Worm (Caenorhabditis elegans) whole organism, L3 larva: ENCODE data around the gene madf-1.

Source experiments
- ZK546.5 ChIP-seq: sonication (generic microtip); optimal IDR thresholded peaks from 2 replicates; lab custom pipeline; 2017; ENCODE audit warnings: missing biosample characterization, missing genetic modification characterization
- aly-2 ChIP-seq: fragments of 150-350 bp; optimal IDR thresholded peaks from 2 replicates; lab custom pipeline; 2014; ENCODE audit warnings: missing biosample characterization, missing genetic modification characterization
- ceh-16 ChIP-seq: sonication (generic microtip); optimal IDR thresholded peaks from 2 replicates; lab custom pipeline; 2017; ENCODE audit warnings: missing biosample characterization, missing genetic modification characterization
- ceh-28 ChIP-seq: fragments of 150-350 bp; optimal IDR thresholded peaks from 2 replicates; lab custom pipeline; 2014; ENCODE audit warnings: missing biosample characterization, missing genetic modification reagents, missing genetic modification characterization
- ceh-82 ChIP-seq: fragments of 150-350 bp; optimal IDR thresholded peaks from 2 replicates; lab custom pipeline; 2014; ENCODE audit warnings: missing biosample characterization, missing genetic modification characterization
- ceh-9 ChIP-seq: sonication (generic microtip); optimal IDR thresholded peaks from 2 replicates; lab custom pipeline; 2018; ENCODE audit warnings: missing biosample characterization, missing genetic modification characterization
- egl-5 ChIP-seq: fragments of 150-350 bp; optimal IDR thresholded peaks from 2 replicates; lab custom pipeline; 2017; ENCODE audit warnings: missing biosample characterization, missing genetic modification reagents, missing genetic modification characterization, inconsistent platforms
- elt-2 ChIP-seq: sonication (generic microtip); optimal IDR thresholded peaks from 2 replicates; lab custom pipeline; 2016; ENCODE audit warnings: missing genetic modification reagents, mild to moderate bottlenecking, missing genetic modification characterization, missing compliant biosample characterization
- eor-1 ChIP-seq, 2 experiments: fragments of 150-350 bp; optimal IDR thresholded peaks; 2 replicates each; lab custom pipeline; 2014 to 2018; ENCODE audit warnings: missing biosample characterization in 2 of 2, missing genetic modification characterization in 2 of 2
- fkh-10 ChIP-seq: sonication (generic microtip); optimal IDR thresholded peaks from 2 replicates; lab custom pipeline; 2017; ENCODE audit warnings: missing biosample characterization, missing genetic modification reagents, missing genetic modification characterization
- fos-1 ChIP-seq: fragments of 150-350 bp; optimal IDR thresholded peaks from 2 replicates; lab custom pipeline; 2014; ENCODE audit warnings: missing biosample characterization, missing genetic modification characterization
- hmg-11 ChIP-seq: sonication (generic microtip); optimal IDR thresholded peaks from 2 replicates; lab custom pipeline; 2016; ENCODE audit warnings: missing genetic modification characterization, missing compliant biosample characterization
- jun-1 ChIP-seq: fragments of 150-350 bp; optimal IDR thresholded peaks from 2 replicates; lab custom pipeline; 2014; ENCODE audit warnings: missing biosample characterization, missing genetic modification reagents, missing genetic modification characterization
- lin-15B ChIP-seq: fragments of 150-350 bp; optimal IDR thresholded peaks from 2 replicates; lab custom pipeline; 2014; ENCODE audit warnings: missing biosample characterization, missing genetic modification characterization
- lsy-12 ChIP-seq: sonication (generic microtip); optimal IDR thresholded peaks from 2 replicates; lab custom pipeline; 2016; ENCODE audit warnings: mild to moderate bottlenecking, missing genetic modification characterization, missing compliant biosample characterization
- mdl-1 ChIP-seq: fragments of 150-350 bp; optimal IDR thresholded peaks from 2 replicates; lab custom pipeline; 2014; ENCODE audit warnings: missing biosample characterization, missing genetic modification characterization
- nfya-1 ChIP-seq: sonication (generic microtip); optimal IDR thresholded peaks from 2 replicates; lab custom pipeline; 2017; ENCODE audit warnings: missing genetic modification characterization, mild to moderate bottlenecking, missing compliant biosample characterization, antibody characterized with exemption, moderate library complexity; ENCODE audit not compliant: insufficient read depth
- nhr-11 ChIP-seq: fragments of 150-350 bp; optimal IDR thresholded peaks from 2 replicates; lab custom pipeline; 2014; ENCODE audit warnings: missing biosample characterization, missing genetic modification characterization
- nhr-12 ChIP-seq: fragments of 150-350 bp; optimal IDR thresholded peaks from 2 replicates; lab custom pipeline; 2014; ENCODE audit warnings: missing biosample characterization, missing genetic modification characterization
- nhr-237 ChIP-seq: fragments of 150-350 bp; optimal IDR thresholded peaks from 2 replicates; lab custom pipeline; 2014; ENCODE audit warnings: missing biosample characterization, missing genetic modification characterization
- nhr-25 ChIP-seq: sonication (generic microtip); optimal IDR thresholded peaks from 2 replicates; lab custom pipeline; 2017; ENCODE audit warnings: missing biosample characterization, missing genetic modification characterization
- nhr-28 ChIP-seq: fragments of 150-350 bp; optimal IDR thresholded peaks from 2 replicates; lab custom pipeline; 2014; ENCODE audit warnings: missing biosample characterization, missing genetic modification characterization
- nhr-67 ChIP-seq: fragments of 150-350 bp; optimal IDR thresholded peaks from 2 replicates; lab custom pipeline; 2014; ENCODE audit warnings: missing biosample characterization, missing genetic modification characterization
- nhr-76 ChIP-seq: fragments of 150-350 bp; sonication (generic microtip); optimal IDR thresholded peaks from 5 replicates; lab custom pipeline; 2014; ENCODE audit warnings: missing biosample characterization, missing genetic modification characterization
- pha-4 ChIP-seq: fragments of 150-350 bp; optimal IDR thresholded peaks from 2 replicates; lab custom pipeline; 2014; ENCODE audit warnings: missing biosample characterization, missing genetic modification reagents, missing genetic modification characterization
- pqm-1 ChIP-seq: fragments of 150-350 bp; optimal IDR thresholded peaks from 2 replicates; lab custom pipeline; 2017; ENCODE audit warnings: missing biosample characterization, missing genetic modification characterization, inconsistent platforms
- sea-2 ChIP-seq: fragments of 150-350 bp; sonication (generic microtip); optimal IDR thresholded peaks from 4 replicates; lab custom pipeline; 2014; ENCODE audit warnings: missing biosample characterization, missing genetic modification reagents, missing genetic modification characterization
- snpc-4 ChIP-seq: fragments of 150-350 bp; optimal IDR thresholded peaks from 2 replicates; lab custom pipeline; 2014; ENCODE audit warnings: missing biosample characterization, missing genetic modification characterization
- tbx-2 ChIP-seq: sonication (generic microtip); optimal IDR thresholded peaks from 2 replicates; lab custom pipeline; 2016; ENCODE audit warnings: mild to moderate bottlenecking, missing genetic modification characterization, missing compliant biosample characterization
- unc-62 ChIP-seq: fragments of 150-350 bp; sonication (generic microtip); optimal IDR thresholded peaks from 4 replicates; lab custom pipeline; 2014; ENCODE audit warnings: missing biosample characterization, missing genetic modification reagents, missing genetic modification characterization
- zag-1 ChIP-seq: fragments of 150-350 bp; optimal IDR thresholded peaks from 2 replicates; lab custom pipeline; 2014; ENCODE audit warnings: missing biosample characterization, missing genetic modification characterization

The madf-1 gene

DNA sequence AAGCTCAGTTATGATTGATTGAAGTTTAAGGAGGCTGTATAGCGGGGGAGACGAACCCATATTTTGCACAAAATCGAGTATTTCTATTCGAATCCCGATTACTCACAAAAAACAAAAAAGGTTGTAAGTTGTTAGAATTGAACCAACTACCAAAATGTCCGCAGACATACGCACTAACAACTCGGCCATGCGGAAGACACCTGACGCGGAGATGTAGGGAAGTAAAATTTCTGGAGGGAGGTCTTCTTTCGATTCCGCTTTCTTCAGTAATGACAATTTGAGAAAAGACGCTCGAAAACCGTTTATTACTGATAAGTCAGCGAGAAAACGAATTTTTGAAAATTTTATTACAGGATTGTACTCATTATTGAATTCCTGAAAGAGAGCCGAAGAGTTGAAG is 13.8 kb downstream of the madf-1 start:
- no peak for TF ChIP-seq lin-15B (tag; lab: Kevin White, UChicago)
- TF ChIP-seq elt-2 (tag; lab: Kevin White, UChicago), result no peak
- TF ChIP-seq mdl-1, result no peak
- no peak for TF ChIP-seq pha-4
- no peak for TF ChIP-seq fkh-10 (GFP tag; lab: Kevin White, UChicago)
- TF ChIP-seq nfya-1 (tag; lab: Kevin White, UChicago), result no peak
- TF ChIP-seq jun-1 (tag; lab: Kevin White, UChicago), result no peak
- no peak for TF ChIP-seq sea-2
- TF ChIP-seq ceh-82, result no peak
- no peak for TF ChIP-seq egl-5 (tag; lab: Kevin White, UChicago)
- no peak for TF ChIP-seq nhr-237 (tag; lab: Kevin White, UChicago)

DNA sequence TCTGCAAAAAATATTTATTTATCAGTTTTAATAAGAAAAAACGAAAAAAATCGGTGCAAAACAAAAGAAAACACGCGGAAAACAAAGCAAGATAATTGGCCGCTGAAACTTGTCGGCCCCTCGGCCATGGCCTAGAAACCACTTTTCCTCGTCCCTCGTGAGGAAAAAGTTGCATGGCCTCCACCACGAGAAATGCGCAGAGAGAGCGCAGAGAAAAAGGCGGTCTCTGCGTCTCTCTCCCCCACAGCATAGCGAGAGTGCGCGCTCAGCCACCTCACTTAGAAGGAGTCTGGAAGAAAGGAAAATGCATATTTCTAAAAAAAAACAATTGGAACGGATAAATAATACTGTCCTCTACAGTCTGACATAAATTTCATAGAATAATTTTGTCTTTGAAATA is 18.4 kb downstream of the madf-1 start:
- peak; percentile 43 for TF ChIP-seq lin-15B (tag; lab: Kevin White, UChicago)
- TF ChIP-seq, all 47 proteins: peak for 1; not testable (repeated sequence) for 46

DNA sequence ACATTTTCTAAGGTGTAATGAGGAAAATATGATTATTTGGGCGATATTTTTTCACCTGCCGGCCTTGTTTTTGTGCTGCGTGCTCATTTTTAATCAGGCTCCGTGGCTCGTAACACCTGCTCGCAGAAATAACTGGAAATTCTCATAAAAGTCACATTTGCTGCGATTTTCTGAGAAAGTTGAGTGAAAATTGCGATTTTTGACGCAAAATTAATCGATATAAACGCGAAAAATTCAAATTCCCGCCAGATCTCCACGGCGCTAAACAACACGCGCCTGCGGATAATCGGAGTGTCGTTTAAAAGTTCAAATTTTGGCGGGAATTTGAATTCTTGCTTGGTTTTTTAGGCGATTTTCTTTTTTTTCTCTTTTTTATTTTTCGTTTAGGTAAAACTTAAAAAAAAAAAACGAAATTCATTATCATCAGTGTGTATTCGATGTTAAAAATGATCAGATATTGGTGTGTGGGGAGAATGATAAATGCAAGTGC is 24.6 kb downstream of the madf-1 start, which contains the start of gene Y55F3BL.6:
TSS of gene Y55F3BL.6 (minus strand) at position 51 of the 490 bp plus-strand sequence.
- peak; percentile 14 for TF ChIP-seq lin-15B (tag; lab: Kevin White, UChicago)
- no peak for TF ChIP-seq tbx-2 (tag; lab: Kevin White, UChicago)
- TF ChIP-seq, all 47 proteins: peak for 1

DNA sequence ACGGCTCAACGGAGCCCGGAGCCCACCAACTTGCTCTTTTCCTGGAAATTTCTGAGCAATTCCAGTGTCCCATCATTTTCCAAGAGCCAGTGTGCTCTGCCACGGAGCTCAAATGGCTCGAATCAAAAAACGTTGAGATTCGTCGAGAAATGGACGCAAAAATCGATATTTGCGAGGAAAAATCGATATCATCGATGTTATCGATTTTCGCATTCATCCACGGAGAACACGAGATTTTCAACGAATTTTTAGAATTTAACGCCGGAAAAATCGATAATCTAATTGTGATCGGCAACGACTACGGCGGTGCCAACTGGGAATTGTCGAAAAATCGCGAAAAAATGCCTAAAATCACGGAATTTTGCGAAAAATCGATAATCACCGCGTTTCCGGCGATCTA is 26.0 kb downstream of the madf-1 start:
- no peak for TF ChIP-seq ceh-16
- no peak for TF ChIP-seq hmg-11
- no peak for TF ChIP-seq nfya-1 (tag; lab: Kevin White, UChicago)
- peak; percentile 70 for TF ChIP-seq ceh-28 (tag; lab: Kevin White, UChicago)
- no peak for TF ChIP-seq aly-2 (tag; lab: Kevin White, UChicago)

DNA sequence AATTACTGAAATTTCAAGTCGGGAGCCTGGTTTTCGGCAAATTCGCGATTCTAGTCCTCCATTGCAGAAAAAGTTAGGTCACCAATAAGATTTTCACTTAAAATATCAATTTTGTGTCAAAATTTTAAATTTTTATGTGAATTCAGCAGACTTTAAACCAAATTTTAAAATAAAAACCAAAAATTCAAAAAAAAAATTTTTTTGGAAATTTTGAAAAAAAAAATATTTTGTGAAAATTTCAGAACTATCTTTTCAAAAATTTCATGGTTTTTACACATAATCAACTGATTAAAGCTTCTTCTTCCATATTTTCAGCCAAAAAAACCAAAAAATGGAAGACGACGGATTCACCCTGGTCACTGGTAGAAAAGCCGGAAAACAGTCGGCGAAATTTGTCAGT is 26.9 kb downstream of the madf-1 start, which contains the start of gene Y55F3BL.4:
TSS of gene Y55F3BL.4 (plus strand) at position 301 of the 400 bp plus-strand sequence.
- no peak for TF ChIP-seq jun-1 (tag; lab: Kevin White, UChicago)
- TF ChIP-seq aly-2 (tag; lab: Kevin White, UChicago), result no peak
- TF ChIP-seq pqm-1 (tag; lab: Kevin White, UChicago), result no peak
- no peak for TF ChIP-seq unc-62 (GFP tag; lab: Kevin White, UChicago)

DNA sequence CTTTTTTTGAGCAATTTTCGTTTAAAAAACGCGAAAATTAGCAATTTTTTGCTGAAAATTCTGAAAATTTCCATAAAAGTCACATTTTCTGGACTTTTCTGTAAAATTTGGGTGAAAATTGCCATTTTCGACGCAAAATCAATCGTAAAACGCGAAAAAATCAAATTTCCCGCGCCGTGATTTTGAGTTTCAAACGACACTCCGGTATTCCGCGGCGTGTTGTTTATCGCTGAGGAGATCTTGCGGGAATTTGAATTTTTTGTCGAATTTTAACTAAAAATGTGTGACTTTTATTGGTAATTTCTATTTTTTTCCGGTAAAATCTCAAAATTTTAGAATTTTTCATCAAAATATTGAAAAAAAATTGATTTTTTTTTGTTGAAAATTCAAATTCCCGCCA is 30.5 kb downstream of the madf-1 start:
- TF ChIP-seq nhr-11 (no peak), hmg-11 (no peak), snpc-4 (tag; lab: Kevin White, UChicago) (no peak), nhr-28 (no peak), fos-1 (no peak), eor-1 (tag; optimal IDR thresholded peaks at IDR 0.05; lab: Kevin White, UChicago) (no peak), lsy-12 (no peak), ceh-9 (tag; lab: Kevin White, UChicago) (no peak), pqm-1 (tag; lab: Kevin White, UChicago) (no peak), jun-1 (tag; lab: Kevin White, UChicago) (no peak), nhr-76 (no peak), nhr-12 (tag; lab: Kevin White, UChicago) (no peak), nhr-67 (no peak), nhr-25 (tag; lab: Kevin White, UChicago) (no peak), zag-1 (no peak)

DNA sequence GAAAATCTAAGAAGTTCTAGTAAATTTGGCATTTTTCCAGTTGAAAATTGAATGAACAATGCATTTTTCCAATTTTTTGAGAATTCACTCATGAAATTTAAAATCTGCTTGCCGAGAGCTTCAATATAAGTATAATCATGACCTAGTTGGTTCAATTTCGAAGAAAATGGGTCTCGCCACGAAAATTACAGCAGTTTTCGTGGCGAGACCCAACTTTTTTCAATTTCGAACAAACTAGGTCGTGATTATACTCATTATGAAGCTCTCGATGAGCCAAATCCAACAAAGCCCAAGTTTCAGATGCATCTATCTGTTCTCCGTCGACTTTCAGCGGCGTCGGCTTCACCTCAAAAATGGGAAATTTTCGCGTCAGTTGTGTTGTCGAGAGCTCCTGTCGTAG is 31.2 kb downstream of the madf-1 start, which contains the start of gene mrpl-46:
TSS of gene mrpl-46 (plus strand) at position 301 of the 400 bp plus-strand sequence.
- TF ChIP-seq ZK546.5 (tag; lab: Kevin White, UChicago) (no peak), nhr-76 (no peak), unc-62 (GFP tag; lab: Kevin White, UChicago) (no peak), ceh-82 (no peak), elt-2 (tag; lab: Kevin White, UChicago) (no peak), eor-1 (tag; optimal IDR thresholded peaks at IDR 0.05; lab: Kevin White, UChicago) (no peak)
